Fruit fly (Drosophila melanogaster) whole organism, embryonic: ENCODE data around the gene CG31174.

ENCODE experiments used
- Adf1 ChIP-seq: fragments of 200-800 bp; sonication (Bioruptor generic); IDR thresholded peaks from 2 replicates; pipeline ENCODE4 v1.3.6; 2022; ENCODE audit warnings: missing biosample characterization, missing genetic modification characterization
- Antp ChIP-seq: fragments of 200-800 bp; sonication (Bioruptor generic); optimal IDR thresholded peaks from 3 replicates; lab custom pipeline; 2016; ENCODE audit warnings: missing biosample characterization, missing genetic modification characterization
- Atf3 ChIP-seq: fragments of 200-800 bp; sonication (Bioruptor generic); optimal IDR thresholded peaks from 3 replicates; lab custom pipeline; 2016; ENCODE audit warnings: missing biosample characterization, missing genetic modification characterization
- CG10209 ChIP-seq: fragments of 200-800 bp; sonication (Bioruptor generic); optimal IDR thresholded peaks from 3 replicates; lab custom pipeline; 2017; ENCODE audit warnings: missing biosample characterization, mild to moderate bottlenecking, missing genetic modification characterization, missing genetic modification reagents
- CG11560 ChIP-seq: fragments of 200-800 bp; sonication (Bioruptor generic); IDR thresholded peaks from 3 replicates; pipeline ENCODE4 v1.3.6; 2022; ENCODE audit warnings: missing biosample characterization, missing genetic modification characterization
- CG12071 ChIP-seq: fragments of 200-800 bp; sonication (Bioruptor generic); optimal IDR thresholded peaks from 3 replicates; lab custom pipeline; 2018; ENCODE audit warnings: missing biosample characterization, mild to moderate bottlenecking, missing genetic modification characterization
- CG12219 ChIP-seq: fragments of 200-800 bp; sonication (Bioruptor generic); optimal IDR thresholded peaks from 3 replicates; lab custom pipeline; 2018; ENCODE audit warnings: missing biosample characterization, mild to moderate bottlenecking, missing genetic modification characterization
- CG1233 ChIP-seq: fragments of 200-800 bp; sonication (Bioruptor generic); optimal IDR thresholded peaks from 4 replicates; lab custom pipeline; 2018; ENCODE audit warnings: missing biosample characterization, mild to moderate bottlenecking, missing genetic modification characterization
- CG16813 ChIP-seq: fragments of 200-800 bp; sonication (Bioruptor generic); IDR thresholded peaks from 3 replicates; pipeline ENCODE4 v1.3.6; 2022; ENCODE audit warnings: missing biosample characterization, missing genetic modification characterization; ENCODE audit not compliant: partially characterized antibody
- CG17361 ChIP-seq: fragments of 200-800 bp; sonication (Bioruptor generic); IDR thresholded peaks from 3 replicates; pipeline ENCODE4 v1.3.6; 2022; ENCODE audit warnings: missing biosample characterization, missing genetic modification characterization
- CG17568 ChIP-seq: fragments of 200-800 bp; sonication (Bioruptor generic); optimal IDR thresholded peaks from 2 replicates; lab custom pipeline; 2018; ENCODE audit warnings: missing biosample characterization, mild to moderate bottlenecking, missing genetic modification characterization, moderate library complexity
- CG18599 ChIP-seq: fragments of 200-800 bp; sonication (Bioruptor generic); optimal IDR thresholded peaks from 3 replicates; lab custom pipeline; 2017; ENCODE audit warnings: missing biosample characterization, missing genetic modification characterization, mild to moderate bottlenecking, moderate library complexity, missing genetic modification reagents
- CG30403 ChIP-seq: fragments of 200-800 bp; sonication (Bioruptor generic); optimal IDR thresholded peaks from 3 replicates; lab custom pipeline; 2016; ENCODE audit warnings: missing biosample characterization, missing genetic modification characterization
- CG3065 ChIP-seq: fragments of 200-800 bp; sonication (Bioruptor generic); optimal IDR thresholded peaks from 2 replicates; lab custom pipeline; 2016; ENCODE audit warnings: missing biosample characterization, missing genetic modification characterization
- CG34422 ChIP-seq: fragments of 200-800 bp; sonication (Bioruptor generic); IDR thresholded peaks from 3 replicates; pipeline ENCODE4 v1.3.6; 2022; ENCODE audit warnings: missing biosample characterization, missing genetic modification characterization
- CG4282 ChIP-seq: fragments of 200-800 bp; sonication (Bioruptor generic); optimal IDR thresholded peaks from 2 replicates; lab custom pipeline; 2016; ENCODE audit warnings: missing biosample characterization, missing genetic modification characterization
- CG5180 ChIP-seq: fragments of 200-800 bp; sonication (Bioruptor generic); optimal IDR thresholded peaks from 3 replicates; lab custom pipeline; 2017; ENCODE audit warnings: missing biosample characterization, missing genetic modification characterization, mild to moderate bottlenecking, moderate library complexity, missing genetic modification reagents
- CG5953 ChIP-seq: fragments of 200-800 bp; sonication (Bioruptor generic); IDR thresholded peaks from 2 replicates; pipeline ENCODE4 v1.3.6; 2022; ENCODE audit warnings: missing biosample characterization, missing genetic modification characterization
- CG6683 ChIP-seq: fragments of 200-800 bp; sonication (Bioruptor generic); optimal IDR thresholded peaks from 2 replicates; lab custom pipeline; 2017; ENCODE audit warnings: missing biosample characterization, mild to moderate bottlenecking, missing genetic modification characterization, missing genetic modification reagents
- CG7556 ChIP-seq: fragments of 200-800 bp; sonication (Bioruptor generic); optimal IDR thresholded peaks from 2 replicates; lab custom pipeline; 2017; ENCODE audit warnings: missing biosample characterization, mild to moderate bottlenecking, missing genetic modification characterization
- CG8765 ChIP-seq: fragments of 200-800 bp; sonication (Bioruptor generic); IDR thresholded peaks from 2 replicates; pipeline ENCODE4 v1.3.6; 2022; ENCODE audit warnings: missing biosample characterization, missing genetic modification characterization
- CG9727 ChIP-seq: fragments of 200-800 bp; sonication (Bioruptor generic); optimal IDR thresholded peaks from 3 replicates; lab custom pipeline; 2017; ENCODE audit warnings: missing biosample characterization, mild to moderate bottlenecking, missing genetic modification characterization
- CG9932 ChIP-seq: fragments of 200-800 bp; sonication (Bioruptor generic); IDR thresholded peaks from 2 replicates; pipeline ENCODE4 v1.3.6; 2022; ENCODE audit warnings: missing biosample characterization, missing genetic modification characterization
- D19B ChIP-seq: fragments of 200-800 bp; sonication (Bioruptor generic); optimal IDR thresholded peaks from 2 replicates; lab custom pipeline; 2017; ENCODE audit warnings: missing biosample characterization, mild to moderate bottlenecking, missing genetic modification characterization
- Dfd ChIP-seq, 2 experiments: fragments of >200 bp; optimal IDR thresholded peaks; 2 replicates each; lab custom pipeline; 2017; ENCODE audit warnings: missing biosample characterization in 2 of 2, missing genetic modification characterization in 2 of 2
- H15 ChIP-seq: fragments of 200-800 bp; sonication (Bioruptor generic); IDR thresholded peaks from 3 replicates; pipeline ENCODE4 v1.3.6; 2022; ENCODE audit warnings: missing biosample characterization, missing genetic modification characterization
- Ssrp ChIP-seq: fragments of 200-800 bp; sonication (Bioruptor generic); optimal IDR thresholded peaks from 2 replicates; lab custom pipeline; 2018; ENCODE audit warnings: missing biosample characterization, mild to moderate bottlenecking, missing genetic modification characterization, moderate library complexity
- Trl ChIP-seq, 3 experiments: fragments of >200 bp in 2 of 3; fragments of 200-800 bp in 1 of 3; sonication (Bioruptor generic) in 1 of 3; optimal IDR thresholded peaks; 2 replicates in 1 of 3; 3 replicates in 2 of 3; lab custom pipeline; 2016 to 2017; ENCODE audit warnings: missing biosample characterization in 1 of 3, missing genetic modification characterization in 1 of 3
- amos ChIP-seq: fragments of 200-800 bp; sonication (Bioruptor generic); IDR thresholded peaks from 2 replicates; pipeline ENCODE4 v1.3.6; 2022; ENCODE audit warnings: missing biosample characterization, missing genetic modification characterization; ENCODE audit not compliant: partially characterized antibody
- ase ChIP-seq: fragments of 200-800 bp; sonication (Bioruptor generic); IDR thresholded peaks from 3 replicates; pipeline ENCODE4 v1.3.6; 2022; ENCODE audit warnings: missing biosample characterization, missing genetic modification characterization
- cato ChIP-seq: fragments of 200-800 bp; sonication (Bioruptor generic); optimal IDR thresholded peaks from 2 replicates; lab custom pipeline; 2016; ENCODE audit warnings: missing biosample characterization, missing genetic modification characterization, borderline replicate concordance
- chm ChIP-seq: fragments of 200-800 bp; sonication (Bioruptor generic); IDR thresholded peaks from 2 replicates; pipeline ENCODE4 v1.3.6; 2022; ENCODE audit warnings: missing biosample characterization, missing genetic modification characterization
- da ChIP-seq: fragments of 200-800 bp; sonication (Bioruptor generic); optimal IDR thresholded peaks from 2 replicates; lab custom pipeline; 2016; ENCODE audit warnings: missing biosample characterization, missing genetic modification characterization
- dpn ChIP-seq, 2 experiments: fragments of 200-800 bp; sonication (Bioruptor generic); optimal IDR thresholded peaks; 3 replicates each; lab custom pipeline; 2016; ENCODE audit warnings: missing biosample characterization in 2 of 2, missing genetic modification characterization in 2 of 2
- fu2 ChIP-seq: fragments of 200-800 bp; sonication (Bioruptor generic); optimal IDR thresholded peaks from 2 replicates; lab custom pipeline; 2016; ENCODE audit warnings: missing biosample characterization, missing genetic modification characterization
- gem ChIP-seq: fragments of 200-800 bp; sonication (Bioruptor generic); optimal IDR thresholded peaks from 2 replicates; lab custom pipeline; 2019; ENCODE audit warnings: missing biosample characterization, mild to moderate bottlenecking, missing genetic modification characterization, moderate library complexity
- hth ChIP-seq: fragments of >200 bp; optimal IDR thresholded peaks from 2 replicates; lab custom pipeline; 2017; ENCODE audit warnings: inconsistent platforms
- klu ChIP-seq: fragments of 200-800 bp; sonication (Bioruptor generic); IDR thresholded peaks from 2 replicates; pipeline ENCODE4 v1.3.6; 2022; ENCODE audit warnings: missing biosample characterization, missing genetic modification characterization
- kni ChIP-seq: fragments of 200-800 bp; sonication (Bioruptor generic); optimal IDR thresholded peaks from 3 replicates; lab custom pipeline; 2017; ENCODE audit warnings: mild to moderate bottlenecking, missing biosample characterization, missing genetic modification reagents, missing genetic modification characterization
- oc ChIP-seq: fragments of 200-800 bp; sonication (Bioruptor generic); optimal IDR thresholded peaks from 2 replicates; lab custom pipeline; 2018; ENCODE audit warnings: missing biosample characterization, mild to moderate bottlenecking, missing genetic modification characterization, moderate library complexity
- row ChIP-seq: fragments of 200-800 bp; sonication (Bioruptor generic); IDR thresholded peaks from 3 replicates; pipeline ENCODE4 v1.3.6; 2022; ENCODE audit warnings: missing biosample characterization, missing genetic modification characterization
- salm ChIP-seq: fragments of 200-800 bp; sonication (Bioruptor generic); optimal IDR thresholded peaks from 2 replicates; lab custom pipeline; 2018; ENCODE audit warnings: missing biosample characterization, mild to moderate bottlenecking, missing genetic modification characterization
- sim ChIP-seq: fragments of 200-800 bp; sonication (Bioruptor generic); IDR thresholded peaks from 2 replicates; pipeline ENCODE4 v1.3.6; 2022; ENCODE audit warnings: missing biosample characterization, missing genetic modification characterization
- so ChIP-seq: fragments of 200-800 bp; sonication (Bioruptor generic); IDR thresholded peaks from 3 replicates; pipeline ENCODE4 v1.3.6; 2022; ENCODE audit warnings: missing biosample characterization, missing genetic modification characterization
- sob ChIP-seq: fragments of 200-800 bp; sonication (Bioruptor generic); IDR thresholded peaks from 2 replicates; pipeline ENCODE4 v1.3.6; 2022; ENCODE audit warnings: missing biosample characterization, missing genetic modification characterization
- sqz ChIP-seq: fragments of 200-800 bp; sonication (Bioruptor generic); optimal IDR thresholded peaks from 3 replicates; lab custom pipeline; 2018; ENCODE audit warnings: missing biosample characterization, mild to moderate bottlenecking, missing genetic modification characterization
- sug ChIP-seq: fragments of 200-800 bp; optimal IDR thresholded peaks from 2 replicates; lab custom pipeline; 2019; ENCODE audit warnings: missing biosample characterization, mild to moderate bottlenecking, missing genetic modification characterization, moderate library complexity
- tio ChIP-seq: fragments of 200-800 bp; sonication (Bioruptor generic); optimal IDR thresholded peaks from 2 replicates; lab custom pipeline; 2017; ENCODE audit warnings: missing biosample characterization, missing genetic modification characterization, inconsistent platforms
- tup ChIP-seq: fragments of 200-800 bp; sonication (Bioruptor generic); optimal IDR thresholded peaks from 2 replicates; lab custom pipeline; 2016; ENCODE audit warnings: missing biosample characterization, mild to moderate bottlenecking, missing genetic modification characterization, moderate library complexity
- zen ChIP-seq: fragments of 200-800 bp; sonication (Bioruptor generic); optimal IDR thresholded peaks from 3 replicates; lab custom pipeline; 2018; ENCODE audit warnings: missing biosample characterization, mild to moderate bottlenecking, missing genetic modification characterization, moderate library complexity

CG31174 gene

dm6 chr3R:21828040-21828526 is 41.2 kb downstream of the CG31174 start (continued):
- TF ChIP-seq CG34422 (GFP tag; lab: Robert Waterston, UW) (peak; percentile 66; the same call in 2 of the 3 replicates), CG30403 (GFP tag; lab: Kevin White, UChicago) (peak; percentile 64), klu (GFP tag; lab: Robert Waterston, UW) (no peak), CG9932 (GFP tag; lab: Robert Waterston, UW) (no peak), Trl (optimal IDR thresholded peaks at IDR 0.05; lab: Kevin White, UChicago) (no peak), Trl (GFP tag; optimal IDR thresholded peaks at IDR 0.05; lab: Kevin White, UChicago) (peak; percentile 68), CG17361 (GFP tag; lab: Robert Waterston, UW) (peak; percentile 66), da (GFP tag; lab: Kevin White, UChicago) (peak; percentile 55), ase (GFP tag; lab: Robert Waterston, UW) (peak; percentile 23; the same call in 1 of the 3 replicates), CG3065 (GFP tag; lab: Kevin White, UChicago) (peak; percentile 25), amos (no peak), CG11560 (tag; lab: Robert Waterston, UW) (no peak), chm (peak; percentile 55; the same call in 1 of the 2 replicates), CG8765 (GFP tag; lab: Robert Waterston, UW) (peak; percentile 38; the same call in 1 of the 2 replicates), zen (peak; percentile 59), CG16813 (GFP tag; lab: Robert Waterston, UW) (0 out of 3 replicates have a peak, but pooled peaks have one; percentile 12), sob (GFP tag; lab: Robert Waterston, UW) (no peak), CG10209 (GFP tag; lab: Kevin White, UChicago) (peak; percentile 65), CG12071 (GFP tag; lab: Kevin White, UChicago) (no peak), salm (tag; lab: Kevin White, UChicago) (peak; percentile 33), CG5953 (0 out of 2 replicates have a peak, but pooled peaks have one; percentile 13), sqz (peak; percentile 50), CG17568 (GFP tag; lab: Kevin White, UChicago) (no peak), sug (tag; lab: Kevin White, UChicago) (no peak), sim (GFP tag; lab: Robert Waterston, UW) (0 out of 2 replicates have a peak, but pooled peaks have one; percentile 15), gem (tag; lab: Kevin White, UChicago) (peak; percentile 88), Dfd (GFP tag; optimal IDR thresholded peaks at IDR 0.05; lab: Kevin White, UChicago) (no peak), H15 (peak; percentile 82), oc (tag; lab: Kevin White, UChicago) (peak; percentile 81), kni (GFP tag; lab: Kevin White, UChicago) (peak; percentile 87), dpn (GFP tag; optimal IDR thresholded peaks at IDR 0.05; lab: Kevin White, UChicago) (peak; percentile 65 to 69), Ssrp (tag; lab: Kevin White, UChicago) (peak; percentile 86), hth (lab: Kevin White, UChicago) (no peak), fu2 (GFP tag; lab: Kevin White, UChicago) (no peak), CG5180 (GFP tag; lab: Kevin White, UChicago) (peak; percentile 1), D19B (peak; percentile 82), Atf3 (GFP tag; lab: Kevin White, UChicago) (peak; percentile 81), CG12219 (peak; percentile 70), CG1233 (GFP tag; lab: Kevin White, UChicago) (peak; percentile 35), tio (GFP tag; lab: Kevin White, UChicago) (peak; percentile 62), CG9727 (GFP tag; lab: Kevin White, UChicago) (peak; percentile 70), CG6683 (GFP tag; lab: Kevin White, UChicago) (no peak), Antp (GFP tag; lab: Kevin White, UChicago) (peak; percentile 5), Adf1 (GFP tag; lab: Robert Waterston, UW) (no peak), cato (GFP tag; lab: Kevin White, UChicago) (peak; percentile 71), tup (peak; percentile 46), CG18599 (no peak), CG7556 (GFP tag; lab: Kevin White, UChicago) (peak; percentile 47), row (GFP tag; lab: Robert Waterston, UW) (peak; percentile 86), CG4282 (GFP tag; lab: Kevin White, UChicago) (peak; percentile 52), so (GFP tag; lab: Robert Waterston, UW) (peak; percentile 45; the same call in 1 of the 3 replicates)
